Worm (Caenorhabditis elegans): Measurements from ENCODE around the gene Y43F8B.28.

Gene Y43F8B.28

DNA sequence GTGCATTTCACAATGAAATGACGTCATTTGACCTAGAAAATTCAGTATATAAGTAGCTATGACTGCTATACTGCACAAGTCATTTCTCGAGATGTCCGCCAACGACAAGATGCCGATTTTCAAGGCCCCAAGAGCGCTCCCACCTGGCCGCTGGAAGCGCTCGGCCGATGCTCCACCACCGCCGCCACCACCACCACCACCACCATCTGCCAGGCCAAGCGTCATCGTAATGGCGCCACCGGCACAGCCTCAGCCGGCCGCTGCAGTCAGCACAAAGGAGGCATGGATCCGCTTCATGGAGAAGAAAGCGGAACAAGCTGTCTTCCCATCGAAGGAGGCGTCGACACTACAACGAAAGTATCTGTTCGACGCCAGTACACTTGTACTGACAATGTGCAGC, at the start of gene Y43F8B.28:
Y43F8B.28 (plus strand) TSS at position 59 of the 400 bp plus-strand sequence.
- TF ChIP-seq ref-1 (GFP tag; conservative IDR thresholded peaks at IDR 0.05) (no peak), cog-1 (tag; optimal IDR thresholded peaks at IDR 0.05) (no peak), ztf-29 (GFP tag; IDR thresholded peaks at IDR 0.05) (no peak), flt-1 (GFP tag; IDR thresholded peaks at IDR 0.05) (no peak), ztf-23 (GFP tag; IDR thresholded peaks at IDR 0.05) (no peak), tab-1 (GFP tag; IDR thresholded peaks at IDR 0.05) (no peak), med-1 (GFP tag; optimal IDR thresholded peaks at IDR 0.05; ENCODE audit: insufficient read depth) (no peak), klf-2 (GFP tag; conservative IDR thresholded peaks at IDR 0.05) (no peak), T22C8.4 (GFP tag; IDR thresholded peaks at IDR 0.05) (no peak)

ce11 chrV:19436307-19436706, 48.8 kb upstream of the Y43F8B.28 start, which contains the start of gene C25F9.14:
Gene C25F9.14 (plus strand): TSS chrV:19436484.
- no peak for TF ChIP-seq ztf-23 (GFP tag; IDR thresholded peaks at IDR 0.05)
- no peak for TF ChIP-seq ref-1 (GFP tag; conservative IDR thresholded peaks at IDR 0.05)
- no peak for TF ChIP-seq tab-1 (GFP tag; IDR thresholded peaks at IDR 0.05)
- no peak for TF ChIP-seq flt-1 (GFP tag; IDR thresholded peaks at IDR 0.05)
- TF ChIP-seq ztf-29 (GFP tag; IDR thresholded peaks at IDR 0.05), result no peak
- no peak for TF ChIP-seq T22C8.4 (GFP tag; IDR thresholded peaks at IDR 0.05)
- TF ChIP-seq med-1 (GFP tag; optimal IDR thresholded peaks at IDR 0.05; ENCODE audit: insufficient read depth), result no peak
- no peak for TF ChIP-seq cog-1 (tag; optimal IDR thresholded peaks at IDR 0.05)
- TF ChIP-seq klf-2 (GFP tag; conservative IDR thresholded peaks at IDR 0.05), result no peak

DNA sequence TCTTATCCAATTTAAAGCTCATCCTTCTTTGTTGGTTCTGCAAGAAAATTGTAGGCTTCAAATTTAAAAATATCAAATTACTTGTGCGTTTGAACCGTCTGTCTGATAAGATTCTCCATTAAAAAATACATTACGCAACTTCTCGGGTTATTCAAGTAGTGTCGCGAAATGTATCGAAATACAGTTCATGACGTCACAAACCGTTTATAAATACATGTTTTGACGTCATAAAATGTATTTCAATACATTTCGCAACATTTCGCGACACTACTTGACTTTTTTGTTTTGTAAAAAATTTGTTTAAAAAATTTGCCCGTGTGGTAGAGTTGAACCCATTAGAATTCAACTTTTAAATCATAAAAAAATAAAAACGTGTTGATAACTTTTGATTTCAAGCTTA, 41.5 kb upstream of the Y43F8B.28 start:
- TF ChIP-seq ref-1 (GFP tag; conservative IDR thresholded peaks at IDR 0.05), result no peak
- TF ChIP-seq T22C8.4 (GFP tag; IDR thresholded peaks at IDR 0.05), result no peak
- TF ChIP-seq cog-1 (tag; optimal IDR thresholded peaks at IDR 0.05), result no peak
- TF ChIP-seq klf-2 (GFP tag; conservative IDR thresholded peaks at IDR 0.05), result no peak
- TF ChIP-seq flt-1 (GFP tag; IDR thresholded peaks at IDR 0.05), result no peak
- TF ChIP-seq tab-1 (GFP tag; IDR thresholded peaks at IDR 0.05), result no peak
- no peak for TF ChIP-seq ztf-23 (GFP tag; IDR thresholded peaks at IDR 0.05)
- TF ChIP-seq med-1 (GFP tag; optimal IDR thresholded peaks at IDR 0.05; ENCODE audit: insufficient read depth), result no peak
- TF ChIP-seq ztf-29 (GFP tag; IDR thresholded peaks at IDR 0.05), result no peak

DNA sequence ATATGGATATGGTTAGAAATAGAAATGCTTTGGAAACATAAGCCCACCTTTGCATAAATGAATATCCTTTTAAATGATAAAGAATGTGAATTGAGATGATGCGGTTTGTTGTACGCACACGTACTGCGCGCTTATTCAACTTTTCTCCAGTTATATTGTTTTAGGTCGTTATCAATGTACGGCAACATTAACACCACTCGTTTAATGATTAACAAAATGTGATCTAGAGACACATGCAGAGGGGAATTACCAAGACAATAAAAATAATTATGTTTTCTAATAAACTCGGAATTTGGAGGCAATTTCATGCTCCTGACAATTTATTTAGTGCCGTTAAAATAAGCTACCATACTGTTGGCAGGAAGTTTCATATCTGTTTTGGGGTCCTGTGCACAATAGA, 39.7 kb upstream of the Y43F8B.28 start, which contains the start of gene M04C3.1:
M04C3.1 (minus strand) TSS at position 164 of the 400 bp plus-strand sequence.
- TF ChIP-seq T22C8.4 (GFP tag; IDR thresholded peaks at IDR 0.05) (no peak), cog-1 (tag; optimal IDR thresholded peaks at IDR 0.05) (no peak), ref-1 (GFP tag; conservative IDR thresholded peaks at IDR 0.05) (no peak), flt-1 (GFP tag; IDR thresholded peaks at IDR 0.05) (no peak), klf-2 (GFP tag; conservative IDR thresholded peaks at IDR 0.05) (no peak), ztf-29 (GFP tag; IDR thresholded peaks at IDR 0.05) (no peak), ztf-23 (GFP tag; IDR thresholded peaks at IDR 0.05) (no peak), med-1 (GFP tag; optimal IDR thresholded peaks at IDR 0.05; ENCODE audit: insufficient read depth) (no peak)

ce11 chrV:19448805-19449204, 36.3 kb upstream of the Y43F8B.28 start, which contains the start of gene M04C3.2:
Gene M04C3.2 (minus strand): TSS chrV:19448905.
- no peak for TF ChIP-seq T22C8.4 (GFP tag; IDR thresholded peaks at IDR 0.05)
- TF ChIP-seq cog-1 (tag; optimal IDR thresholded peaks at IDR 0.05), result no peak
- no peak for TF ChIP-seq flt-1 (GFP tag; IDR thresholded peaks at IDR 0.05)
- TF ChIP-seq ztf-29 (GFP tag; IDR thresholded peaks at IDR 0.05), result no peak
- no peak for TF ChIP-seq ztf-23 (GFP tag; IDR thresholded peaks at IDR 0.05)
- TF ChIP-seq klf-2 (GFP tag; conservative IDR thresholded peaks at IDR 0.05), result no peak
- TF ChIP-seq tab-1 (GFP tag; IDR thresholded peaks at IDR 0.05), result no peak
- TF ChIP-seq med-1 (GFP tag; optimal IDR thresholded peaks at IDR 0.05; ENCODE audit: insufficient read depth), result no peak
- TF ChIP-seq ref-1 (GFP tag; conservative IDR thresholded peaks at IDR 0.05), result no peak

ce11 chrV:19449544-19449943, 35.6 kb upstream of the Y43F8B.28 start, which contains the start of gene M04C3.5:
Gene M04C3.5 (plus strand): TSS chrV:19449733.
- TF ChIP-seq ztf-29 (GFP tag; IDR thresholded peaks at IDR 0.05), result no peak
- no peak for TF ChIP-seq tab-1 (GFP tag; IDR thresholded peaks at IDR 0.05)
- TF ChIP-seq ref-1 (GFP tag; conservative IDR thresholded peaks at IDR 0.05), result no peak
- no peak for TF ChIP-seq flt-1 (GFP tag; IDR thresholded peaks at IDR 0.05)
- no peak for TF ChIP-seq med-1 (GFP tag; optimal IDR thresholded peaks at IDR 0.05; ENCODE audit: insufficient read depth)
- TF ChIP-seq T22C8.4 (GFP tag; IDR thresholded peaks at IDR 0.05), result no peak
- TF ChIP-seq klf-2 (GFP tag; conservative IDR thresholded peaks at IDR 0.05), result no peak
- TF ChIP-seq ztf-23 (GFP tag; IDR thresholded peaks at IDR 0.05), result no peak
- TF ChIP-seq cog-1 (tag; optimal IDR thresholded peaks at IDR 0.05), result no peak

ce11 chrV:19455650-19456049, 29.5 kb upstream of the Y43F8B.28 start, which contains the start of the genes Y43F8B.13 and Y43F8B.14:
Gene Y43F8B.13 (plus strand): TSS chrV:19455950.
Gene Y43F8B.14 (minus strand): TSS chrV:19455971.
- TF ChIP-seq T22C8.4 (GFP tag; IDR thresholded peaks at IDR 0.05), result no peak
- no peak for TF ChIP-seq med-1 (GFP tag; optimal IDR thresholded peaks at IDR 0.05; ENCODE audit: insufficient read depth)
- no peak for TF ChIP-seq flt-1 (GFP tag; IDR thresholded peaks at IDR 0.05)
- TF ChIP-seq cog-1 (tag; optimal IDR thresholded peaks at IDR 0.05), result no peak
- no peak for TF ChIP-seq ztf-23 (GFP tag; IDR thresholded peaks at IDR 0.05)
- TF ChIP-seq klf-2 (GFP tag; conservative IDR thresholded peaks at IDR 0.05), result no peak
- TF ChIP-seq ref-1 (GFP tag; conservative IDR thresholded peaks at IDR 0.05), result no peak
- TF ChIP-seq ztf-29 (GFP tag; IDR thresholded peaks at IDR 0.05), result no peak
- no peak for TF ChIP-seq tab-1 (GFP tag; IDR thresholded peaks at IDR 0.05)

- TF ChIP-seq klf-2 (GFP tag; conservative IDR thresholded peaks at IDR 0.05) (no peak), ztf-29 (GFP tag; IDR thresholded peaks at IDR 0.05) (no peak), cog-1 (tag; optimal IDR thresholded peaks at IDR 0.05) (no peak), ref-1 (GFP tag; conservative IDR thresholded peaks at IDR 0.05) (no peak), flt-1 (GFP tag; IDR thresholded peaks at IDR 0.05) (no peak), med-1 (GFP tag; optimal IDR thresholded peaks at IDR 0.05; ENCODE audit: insufficient read depth) (no peak), ztf-23 (GFP tag; IDR thresholded peaks at IDR 0.05) (no peak), tab-1 (GFP tag; IDR thresholded peaks at IDR 0.05) (no peak), T22C8.4 (GFP tag; IDR thresholded peaks at IDR 0.05) (no peak)
These were observed 28.0 kb upstream of the Y43F8B.28 start, which contains the start of gene Y43F8B.24 for ce11 chrV:19457120-19457519. Gene Y43F8B.24 (plus strand): TSS chrV:19457420.

ce11 chrV:19462020-19462419, 23.1 kb upstream of the Y43F8B.28 start, which contains the start of gene Y43F8B.15:
Gene Y43F8B.15 (minus strand): TSS chrV:19462120.
- no peak for TF ChIP-seq ref-1 (GFP tag; conservative IDR thresholded peaks at IDR 0.05)
- no peak for TF ChIP-seq ztf-23 (GFP tag; IDR thresholded peaks at IDR 0.05)
